Worm (Caenorhabditis elegans) whole organism, L4 larva: Measurements from ENCODE around the gene C13A2.9.

Source experiments
- F26F4.8 ChIP-seq: fragments of 200-800 bp; sonication (Bioruptor generic); conservative IDR thresholded peaks from 2 replicates; pipeline ENCODE4 v1.3.6; 2022; ENCODE audit warnings: missing genetic modification characterization, missing compliant biosample characterization
- aha-1 ChIP-seq: fragments of 150-350 bp; peaks from one replicate; lab custom pipeline; 2014; ENCODE audit warnings: missing biosample characterization, missing genetic modification characterization
- ama-1 ChIP-seq: fragments of 150-350 bp; optimal IDR thresholded peaks from 2 replicates; lab custom pipeline; 2014; ENCODE audit warnings: inconsistent platforms, mixed read lengths
- arid-1 ChIP-seq: fragments of 200-800 bp; sonication (Bioruptor generic); conservative IDR thresholded peaks from 2 replicates; pipeline ENCODE4 v1.3.6; 2022; ENCODE audit warnings: missing genetic modification reagents, missing genetic modification characterization, missing compliant biosample characterization
- attf-4 ChIP-seq: sonication (generic microtip); optimal IDR thresholded peaks from 3 replicates; lab custom pipeline; 2017; ENCODE audit warnings: missing biosample characterization, missing genetic modification characterization
- ceh-44 ChIP-seq: fragments of 200-800 bp; sonication (Bioruptor generic); IDR thresholded peaks from 2 replicates; pipeline ENCODE4 v1.3.6; 2022; ENCODE audit warnings: missing genetic modification reagents, missing genetic modification characterization, missing compliant biosample characterization
- daf-12 ChIP-seq: fragments of 150-350 bp; optimal IDR thresholded peaks from 2 replicates; lab custom pipeline; 2014; ENCODE audit warnings: missing biosample characterization, missing genetic modification reagents, missing genetic modification characterization
- daf-16 ChIP-seq, 3 experiments: sonication (generic microtip); optimal IDR thresholded peaks; 2 replicates each; lab custom pipeline; 2016 to 2017; ENCODE audit warnings: missing genetic modification characterization in 3 of 3, missing genetic modification reagents in 3 of 3, mild to moderate bottlenecking in 2 of 3, missing compliant biosample characterization in 2 of 3, missing biosample characterization in 1 of 3, moderate library complexity in 1 of 3
- dmd-8 ChIP-seq: fragments of 200-800 bp; sonication (Bioruptor generic); IDR thresholded peaks from 2 replicates; pipeline ENCODE4 v1.3.6; 2022; ENCODE audit warnings: missing genetic modification characterization, missing compliant biosample characterization
- dve-1 ChIP-seq: sonication (generic microtip); optimal IDR thresholded peaks from 2 replicates; lab custom pipeline; 2017; ENCODE audit warnings: antibody characterized with exemption, mild to moderate bottlenecking, missing genetic modification characterization, missing compliant biosample characterization; ENCODE audit not compliant: insufficient read depth
- fkh-10 ChIP-seq: fragments of 150-350 bp; optimal IDR thresholded peaks from 2 replicates; lab custom pipeline; 2014; ENCODE audit warnings: missing biosample characterization, missing genetic modification reagents, missing genetic modification characterization
- hlh-11 ChIP-seq: fragments of 200-800 bp; sonication (Bioruptor generic); optimal IDR thresholded peaks from 2 replicates; lab custom pipeline; 2018; ENCODE audit warnings: mild to moderate bottlenecking, missing genetic modification characterization, missing compliant biosample characterization
- hlh-30 ChIP-seq: sonication (generic microtip); optimal IDR thresholded peaks from 2 replicates; lab custom pipeline; 2017; ENCODE audit warnings: antibody characterized with exemption, mild to moderate bottlenecking, missing genetic modification characterization, missing compliant biosample characterization; ENCODE audit not compliant: insufficient read depth
- lin-29 ChIP-seq: fragments of 200-800 bp; sonication (Bioruptor generic); IDR thresholded peaks from 2 replicates; pipeline ENCODE4 v1.3.6; 2022; ENCODE audit warnings: missing genetic modification reagents, missing genetic modification characterization, missing compliant biosample characterization
- lin-38 ChIP-seq: fragments of 200-800 bp; sonication (Bioruptor generic); IDR thresholded peaks from 2 replicates; pipeline ENCODE4 v1.3.6; 2022; ENCODE audit warnings: missing genetic modification reagents, missing genetic modification characterization, missing compliant biosample characterization
- lin-39 ChIP-seq: fragments of 150-350 bp; optimal IDR thresholded peaks from 2 replicates; lab custom pipeline; 2014; ENCODE audit warnings: missing biosample characterization, missing genetic modification reagents, missing genetic modification characterization
- lir-3 ChIP-seq: sonication (generic microtip); optimal IDR thresholded peaks from 2 replicates; lab custom pipeline; 2016; ENCODE audit warnings: mild to moderate bottlenecking, missing genetic modification characterization, missing compliant biosample characterization
- lsy-2 ChIP-seq, 2 experiments: fragments of 150-350 bp in 1 of 2; sonication (generic microtip) in 1 of 2; optimal IDR thresholded peaks; 2 replicates each; lab custom pipeline; 2014 to 2017; ENCODE audit warnings: missing biosample characterization in 2 of 2, missing genetic modification characterization in 2 of 2
- madf-5 ChIP-seq, 2 experiments: fragments of 200-800 bp; sonication (Bioruptor generic); IDR thresholded peaks; 2 replicates each; pipeline ENCODE4 v1.3.6; 2022; ENCODE audit warnings: missing compliant biosample characterization in 2 of 2, missing genetic modification characterization in 2 of 2
- madf-9 ChIP-seq: fragments of 200-800 bp; sonication (Bioruptor generic); conservative IDR thresholded peaks from 2 replicates; pipeline ENCODE4 v1.3.6; 2022; ENCODE audit warnings: missing genetic modification reagents, missing genetic modification characterization, missing compliant biosample characterization
- mdl-1 ChIP-seq, 2 experiments: fragments of 150-350 bp in 1 of 2; sonication (generic microtip) in 1 of 2; optimal IDR thresholded peaks; 2 replicates each; lab custom pipeline; 2014 to 2017; ENCODE audit warnings: missing biosample characterization in 2 of 2, missing genetic modification characterization in 2 of 2
- mdt-29 ChIP-seq: fragments of 200-800 bp; sonication (Bioruptor generic); IDR thresholded peaks from 2 replicates; pipeline ENCODE4 v1.3.6; 2022; ENCODE audit warnings: missing genetic modification reagents, missing genetic modification characterization, missing compliant biosample characterization
- mes-2 ChIP-seq: sonication (generic microtip); optimal IDR thresholded peaks from 2 replicates; lab custom pipeline; 2016; ENCODE audit warnings: missing genotype, mild to moderate bottlenecking, missing genetic modification characterization, missing compliant biosample characterization; ENCODE audit not compliant: poor library complexity, severe bottlenecking
- mxl-3 ChIP-seq: fragments of 200-800 bp; sonication (Bioruptor generic); optimal IDR thresholded peaks from 2 replicates; lab custom pipeline; 2018; ENCODE audit warnings: mild to moderate bottlenecking, missing genetic modification characterization, missing compliant biosample characterization
- nhr-237 ChIP-seq: sonication (generic microtip); optimal IDR thresholded peaks from 2 replicates; lab custom pipeline; 2017; ENCODE audit warnings: missing biosample characterization, missing genetic modification characterization
- nhr-28 ChIP-seq: fragments of 150-350 bp; optimal IDR thresholded peaks from 2 replicates; lab custom pipeline; 2014; ENCODE audit warnings: missing biosample characterization, missing genetic modification characterization
- nhr-41 ChIP-seq: fragments of 200-800 bp; sonication (Bioruptor generic); IDR thresholded peaks from 2 replicates; pipeline ENCODE4 v1.3.6; 2022; ENCODE audit warnings: missing genetic modification reagents, missing genetic modification characterization, missing compliant biosample characterization
- nhr-48 ChIP-seq: sonication (generic microtip); optimal IDR thresholded peaks from 2 replicates; lab custom pipeline; 2016; ENCODE audit warnings: mild to moderate bottlenecking, missing genetic modification characterization, missing compliant biosample characterization
- nhr-76 ChIP-seq: fragments of 150-350 bp; optimal IDR thresholded peaks from 2 replicates; lab custom pipeline; 2014; ENCODE audit warnings: missing biosample characterization, missing genetic modification characterization
- nhr-77 ChIP-seq: fragments of 150-350 bp; optimal IDR thresholded peaks from 2 replicates; lab custom pipeline; 2014; ENCODE audit warnings: missing biosample characterization, missing genetic modification characterization
- php-3 ChIP-seq: fragments of 200-800 bp; sonication (Bioruptor generic); IDR thresholded peaks from 2 replicates; pipeline ENCODE4 v1.3.6; 2022; ENCODE audit warnings: missing genetic modification reagents, missing genetic modification characterization, missing compliant biosample characterization
- pqm-1 ChIP-seq: sonication (generic microtip); optimal IDR thresholded peaks from 2 replicates; lab custom pipeline; 2017; ENCODE audit warnings: missing biosample characterization, missing genetic modification characterization
- skn-1 ChIP-seq: fragments of 150-350 bp; optimal IDR thresholded peaks from 2 replicates; lab custom pipeline; 2014; ENCODE audit warnings: missing biosample characterization, missing genetic modification characterization
- snpc-4 ChIP-seq: fragments of 150-350 bp; optimal IDR thresholded peaks from 2 replicates; lab custom pipeline; 2014; ENCODE audit warnings: missing biosample characterization, missing genetic modification characterization
- spr-3 ChIP-seq: fragments of 200-800 bp; sonication (Bioruptor generic); optimal IDR thresholded peaks from 2 replicates; lab custom pipeline; 2018; ENCODE audit warnings: mild to moderate bottlenecking, missing genetic modification characterization, missing compliant biosample characterization
- unc-39 ChIP-seq: sonication (generic microtip); optimal IDR thresholded peaks from 2 replicates; lab custom pipeline; 2017; ENCODE audit warnings: missing biosample characterization, missing genetic modification characterization
- unc-62 ChIP-seq, 3 experiments: fragments of 150-350 bp in 1 of 3; sonication (generic microtip); optimal IDR thresholded peaks in 2 of 3; peaks in 1 of 3; 1 replicate in 1 of 3; 2 replicates in 2 of 3; lab custom pipeline; 2014 to 2017; ENCODE audit warnings: missing biosample characterization in 3 of 3, missing genetic modification characterization in 3 of 3, missing genetic modification reagents in 3 of 3, missing genotype in 1 of 3
- zfp-3 ChIP-seq: fragments of 200-800 bp; sonication (Bioruptor generic); conservative IDR thresholded peaks from 2 replicates; pipeline ENCODE4 v1.3.6; 2022; ENCODE audit warnings: missing genetic modification reagents, missing genetic modification characterization, missing compliant biosample characterization
- zip-11 ChIP-seq: fragments of 200-800 bp; sonication (Bioruptor generic); IDR thresholded peaks from 2 replicates; pipeline ENCODE4 v1.3.6; 2022; ENCODE audit warnings: missing genetic modification characterization, missing compliant biosample characterization
- ztf-11 ChIP-seq: fragments of 150-350 bp; optimal IDR thresholded peaks from 2 replicates; lab custom pipeline; 2014; ENCODE audit warnings: missing biosample characterization, missing genetic modification characterization

The C13A2.9 gene

DNA sequence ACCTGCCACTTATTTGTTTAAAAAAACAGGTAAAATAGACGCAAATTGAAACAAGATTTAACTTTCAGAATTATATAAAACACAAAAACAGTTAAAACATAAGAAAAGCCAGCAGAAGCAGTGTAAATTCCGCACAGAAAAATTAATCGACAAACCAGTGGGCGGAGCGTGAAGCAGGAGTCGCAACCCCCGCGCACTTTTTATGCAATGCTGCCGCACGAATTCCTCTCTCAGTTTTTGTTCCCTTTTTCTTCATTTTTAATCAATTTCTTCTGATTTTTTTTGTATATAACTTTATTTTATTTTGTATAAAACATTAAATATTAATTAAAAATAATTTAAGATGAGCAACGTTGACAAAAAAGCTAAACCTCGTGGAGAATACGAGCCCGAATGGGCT, 33.1 kb downstream of the C13A2.9 start, which contains the start of the genes gei-6 and krr-1 (continued):
- TF ChIP-seq lsy-2 (tag; optimal IDR thresholded peaks at IDR 0.05; lab: Kevin White, UChicago): peak in 1 of 2 experiments; percentile 57
- TF ChIP-seq pqm-1 (tag; lab: Kevin White, UChicago): peak; percentile 13
- no peak for TF ChIP-seq lir-3 (tag; lab: Kevin White, UChicago)
- no peak for TF ChIP-seq madf-5 (GFP tag; IDR thresholded peaks at IDR 0.05; lab: Robert Waterston, UW)
- 0 out of 2 replicates have a peak, but pooled peaks have one; percentile 45 for TF ChIP-seq arid-1
- no peak for TF ChIP-seq nhr-76 (tag; lab: Kevin White, UChicago)
- peak; percentile 46 for TF ChIP-seq dve-1 (tag; lab: Kevin White, UChicago)
- peak; percentile 85 for TF ChIP-seq mes-2 (tag; lab: Kevin White, UChicago)
- TF ChIP-seq nhr-77 (tag; lab: Kevin White, UChicago): peak; percentile 15
- no peak for TF ChIP-seq daf-16 (GFP tag; optimal IDR thresholded peaks at IDR 0.05; lab: Kevin White, UChicago)
- TF ChIP-seq daf-16 (tag; optimal IDR thresholded peaks at IDR 0.05; lab: Kevin White, UChicago): peak; percentile 24
- no peak for TF ChIP-seq unc-39 (tag; lab: Kevin White, UChicago)
- TF ChIP-seq attf-4: no peak
- TF ChIP-seq hlh-11 (tag; lab: Kevin White, UChicago): peak; percentile 3
- peak; percentile 71 for TF ChIP-seq lin-38 (GFP tag; lab: Robert Waterston, UW)
- TF ChIP-seq php-3 (GFP tag; lab: Robert Waterston, UW): no peak

DNA sequence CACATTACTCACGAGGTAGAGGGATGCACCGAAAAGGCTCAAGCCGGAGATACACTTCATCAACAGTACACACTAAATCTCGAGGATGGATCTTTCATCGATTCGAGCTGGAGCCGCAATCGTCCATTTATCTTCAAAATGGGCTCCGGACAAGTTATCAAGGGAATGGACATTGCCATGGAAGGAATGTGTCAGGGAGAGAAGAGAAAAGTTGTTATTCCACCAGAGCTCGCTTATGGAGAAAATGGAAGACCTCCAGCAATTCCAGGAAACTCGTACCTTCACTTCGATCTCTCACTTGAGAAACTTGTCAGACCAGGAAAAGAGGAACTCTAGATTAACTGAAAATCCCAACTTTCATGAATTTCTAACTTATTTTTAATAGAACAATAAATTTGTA, 38.0 kb downstream of the C13A2.9 start:
- TF ChIP-seq dmd-8 (GFP tag; lab: Robert Waterston, UW) (no peak), ama-1 (peak; percentile 56), nhr-237 (tag; lab: Kevin White, UChicago) (no peak), lin-29 (no peak), nhr-41 (GFP tag; lab: Robert Waterston, UW) (no peak), lin-39 (no peak), mdt-29 (GFP tag; lab: Robert Waterston, UW) (no peak), nhr-28 (no peak), aha-1 (peak; percentile 86), ztf-11 (tag; lab: Kevin White, UChicago) (no peak)

DNA sequence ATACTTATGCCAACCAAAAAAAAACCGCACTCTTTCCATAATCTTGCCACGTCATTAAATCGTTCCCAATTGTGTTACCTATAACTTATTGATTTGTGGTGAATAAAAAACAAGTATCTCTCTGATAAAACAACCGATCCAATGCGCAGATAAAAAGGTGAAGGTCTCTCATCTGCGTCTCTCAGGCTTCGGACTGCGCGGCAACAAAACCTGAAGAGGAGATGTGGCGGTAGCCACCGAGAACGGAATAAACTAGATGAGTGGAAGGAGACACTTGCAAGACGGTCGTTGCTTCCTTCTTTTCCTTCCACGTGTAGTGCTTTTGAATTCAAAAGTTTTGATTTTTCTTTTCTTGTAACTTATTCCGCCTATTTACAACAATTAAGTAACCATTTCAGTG, 39.0 kb downstream of the C13A2.9 start, which contains the start of gene fkb-3:
Gene fkb-3, plus strand, starts transcription at position 277 of the 400 bp plus-strand sequence.
- peak; percentile 20 for TF ChIP-seq nhr-28
- no peak for TF ChIP-seq madf-9
- no peak for TF ChIP-seq skn-1 (tag; lab: Kevin White, UChicago)
- TF ChIP-seq mxl-3 (GFP tag; lab: Kevin White, UChicago): peak; percentile 25
- peak in 1 of 2 experiments; percentile 48 for TF ChIP-seq mdl-1 (tag; optimal IDR thresholded peaks at IDR 0.05; lab: Kevin White, UChicago)
- no peak for TF ChIP-seq nhr-48 (tag; lab: Kevin White, UChicago)
- no peak for TF ChIP-seq fkh-10 (GFP tag; lab: Kevin White, UChicago)
- no peak for TF ChIP-seq F26F4.8 (GFP tag; lab: Robert Waterston, UW)

DNA sequence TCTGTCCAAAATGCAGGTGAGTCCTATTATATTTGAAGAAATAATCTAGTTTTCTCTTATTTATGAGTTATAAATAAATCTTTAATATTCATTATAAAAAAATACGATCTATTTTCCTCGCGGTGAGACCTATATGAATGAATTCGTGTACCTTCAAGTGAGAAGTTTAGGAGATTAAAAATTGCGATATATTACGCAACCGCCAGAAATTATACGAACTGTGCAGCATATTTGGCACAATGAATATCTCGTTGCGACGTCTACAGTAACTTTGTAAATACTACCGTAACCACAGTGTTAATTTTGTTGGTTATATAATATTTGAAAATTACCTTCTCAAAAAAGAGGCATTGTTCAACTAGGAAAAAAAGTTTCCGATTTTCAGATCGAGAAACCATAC, 39.6 kb downstream of the C13A2.9 start:
- no peak for TF ChIP-seq daf-12
- peak in 1 of 2 experiments; percentile 60 for TF ChIP-seq unc-62 (GFP tag; optimal IDR thresholded peaks at IDR 0.05 in 1 of 2; lab: Kevin White, UChicago)
- TF ChIP-seq unc-62 (tag; optimal IDR thresholded peaks at IDR 0.05; lab: Kevin White, UChicago): no peak

DNA sequence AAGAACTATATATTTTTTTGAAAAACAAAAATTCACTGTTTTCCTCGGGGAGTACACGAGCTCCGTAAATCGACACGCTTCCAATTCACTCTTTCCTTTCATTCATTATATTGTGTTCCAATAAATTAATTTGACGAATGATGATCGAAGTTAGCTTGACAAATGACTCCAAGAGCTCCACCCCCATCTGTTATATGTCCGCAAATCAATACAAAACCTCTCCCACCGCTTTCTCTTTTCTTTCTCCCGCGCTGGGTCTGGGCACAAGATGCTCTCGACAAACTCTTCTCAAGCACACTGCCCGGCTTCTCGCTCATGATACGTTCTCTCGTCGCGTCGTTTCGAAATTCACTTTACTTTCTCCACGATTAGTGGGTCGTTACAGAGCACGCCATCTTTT, 40.0 kb downstream of the C13A2.9 start, which contains the start of gene C13F10.1:
Gene C13F10.1, plus strand, starts transcription at position 138 of the 400 bp plus-strand sequence.
- TF ChIP-seq zfp-3 (GFP tag; lab: Robert Waterston, UW): no peak
- TF ChIP-seq zip-11: no peak
- TF ChIP-seq lir-3 (tag; lab: Kevin White, UChicago): no peak
- no peak for TF ChIP-seq arid-1
- TF ChIP-seq mes-2 (tag; lab: Kevin White, UChicago): peak; percentile 20
- TF ChIP-seq spr-3 (GFP tag; lab: Kevin White, UChicago): no peak
- TF ChIP-seq unc-62 (GFP tag; optimal IDR thresholded peaks at IDR 0.05 in 1 of 2; lab: Kevin White, UChicago): peak in 1 of 2 experiments; percentile 54
- no peak for TF ChIP-seq unc-62 (tag; optimal IDR thresholded peaks at IDR 0.05; lab: Kevin White, UChicago)
- TF ChIP-seq hlh-30 (tag; lab: Kevin White, UChicago): peak; percentile 4
- no peak for TF ChIP-seq snpc-4 (tag; lab: Kevin White, UChicago)
- no peak for TF ChIP-seq ceh-44 (GFP tag; lab: Robert Waterston, UW)
